Fruit fly (Drosophila melanogaster): ENCODE measurements around the gene CG32572.
A peak's percentile ranks its signal among the peaks of the same experiment; 100 is the strongest.

Gene CG32572

DNA sequence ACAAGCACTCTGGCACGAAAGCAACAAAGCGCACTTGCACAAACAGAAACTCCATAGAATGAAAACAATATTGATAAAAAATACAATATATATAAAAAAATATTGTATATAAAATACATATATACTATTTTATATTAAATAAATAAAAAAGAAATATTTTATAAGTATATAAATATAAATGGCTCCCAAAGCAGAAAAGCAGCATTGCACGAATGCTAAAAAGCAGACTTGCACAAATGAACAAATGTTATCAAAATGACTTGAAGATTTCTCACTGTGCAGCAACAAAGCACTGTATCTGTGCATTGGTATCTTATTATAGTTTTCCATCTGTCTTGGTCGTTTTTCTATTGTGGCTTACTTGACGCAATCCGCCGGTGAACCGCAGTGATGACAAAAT is 47.8 kb downstream of the CG32572 start:
- TF ChIP-seq CG6254 (GFP tag; optimal IDR thresholded peaks at IDR 0.05) (peak; percentile 10), h (optimal IDR thresholded peaks at IDR 0.05) (no peak), HLH54F (GFP tag; optimal IDR thresholded peaks at IDR 0.05) (no peak), CG9215 (GFP tag; IDR thresholded peaks at IDR 0.05) (no peak), Adf1 (GFP tag; IDR thresholded peaks at IDR 0.05) (no peak), Opbp (GFP tag; IDR thresholded peaks at IDR 0.05; ENCODE audit: partially characterized antibody) (no peak), CG8944 (GFP tag; optimal IDR thresholded peaks at IDR 0.05) (no peak), CG8765 (GFP tag; IDR thresholded peaks at IDR 0.05) (no peak), klu (GFP tag; IDR thresholded peaks at IDR 0.05) (no peak), tna (GFP tag; IDR thresholded peaks at IDR 0.05; ENCODE audit: partially characterized antibody) (no peak), CG4730 (GFP tag; IDR thresholded peaks at IDR 0.05) (no peak), ATbp (GFP tag; optimal IDR thresholded peaks at IDR 0.05) (peak; percentile 14), CG17361 (GFP tag; IDR thresholded peaks at IDR 0.05) (0 out of 3 replicates have a peak, but pooled peaks have one; percentile 22), CG10321 (GFP tag; IDR thresholded peaks at IDR 0.05) (no peak), phol (tag; optimal IDR thresholded peaks at IDR 0.05) (peak; percentile 32), Side (GFP tag; optimal IDR thresholded peaks at IDR 0.05) (no peak), her (GFP tag; optimal IDR thresholded peaks at IDR 0.05) (no peak), CG18476 (GFP tag; optimal IDR thresholded peaks at IDR 0.05) (no peak), TFAM (GFP tag; optimal IDR thresholded peaks at IDR 0.05) (no peak), CG8924 (tag; optimal IDR thresholded peaks at IDR 0.05) (peak; percentile 6), Hsf (GFP tag; optimal IDR thresholded peaks at IDR 0.05) (no peak), CG2875 (GFP tag; optimal IDR thresholded peaks at IDR 0.05) (no peak), CG8359 (GFP tag; optimal IDR thresholded peaks at IDR 0.05; ENCODE audit: borderline replicate concordance) (no peak), Gug (GFP tag; IDR thresholded peaks at IDR 0.05) (no peak), Sox102F (GFP tag; optimal IDR thresholded peaks at IDR 0.05) (peak; percentile 24), CG13287 (GFP tag; IDR thresholded peaks at IDR 0.05; ENCODE audit: partially characterized antibody) (no peak), luna (GFP tag; optimal IDR thresholded peaks at IDR 0.05) (no peak), lbe (GFP tag; optimal IDR thresholded peaks at IDR 0.05) (no peak), CG18262 (tag; optimal IDR thresholded peaks at IDR 0.05) (peak; percentile 51), D19A (tag; optimal IDR thresholded peaks at IDR 0.05) (peak; percentile 41), vvl (GFP tag; IDR thresholded peaks at IDR 0.05) (0 out of 2 replicates have a peak, but pooled peaks have one; percentile 11), Blimp-1 (GFP tag; optimal IDR thresholded peaks at IDR 0.05) (peak; percentile 14), fu2 (GFP tag; optimal IDR thresholded peaks at IDR 0.05) (no peak), CG5245 (GFP tag; optimal IDR thresholded peaks at IDR 0.05) (no peak), Antp (GFP tag; optimal IDR thresholded peaks at IDR 0.05) (no peak), CoRest (tag; optimal IDR thresholded peaks at IDR 0.05) (peak; percentile 9), ken (GFP tag; IDR thresholded peaks at IDR 0.05) (no peak), tap (tag; optimal IDR thresholded peaks at IDR 0.05) (peak; percentile 18), unpg (GFP tag; optimal IDR thresholded peaks at IDR 0.05) (peak; percentile 28), Doc2 (GFP tag; IDR thresholded peaks at IDR 0.05) (no peak), Ssrp (tag; optimal IDR thresholded peaks at IDR 0.05) (peak; percentile 18), CG9727 (GFP tag; optimal IDR thresholded peaks at IDR 0.05) (peak; percentile 24), pum (GFP tag; optimal IDR thresholded peaks at IDR 0.05) (no peak), CG17802 (tag; optimal IDR thresholded peaks at IDR 0.05) (no peak), oc (tag; optimal IDR thresholded peaks at IDR 0.05) (peak; percentile 3), CG1602 (GFP tag; optimal IDR thresholded peaks at IDR 0.05) (no peak), stwl (tag; optimal IDR thresholded peaks at IDR 0.05) (no peak), al (GFP tag; IDR thresholded peaks at IDR 0.05) (no peak), Drgx (GFP tag; IDR thresholded peaks at IDR 0.05) (no peak), Oli (tag; optimal IDR thresholded peaks at IDR 0.05) (peak; percentile 37), grau (tag; optimal IDR thresholded peaks at IDR 0.05) (peak; percentile 33), CG6813 (GFP tag; optimal IDR thresholded peaks at IDR 0.05) (no peak)
